Worm (Caenorhabditis elegans): ENCODE measurements around the gene dur-1.

Gene dur-1

ce11 chrIV:9924419-9924818 is 3.6 kb downstream of the dur-1 start:
- TF ChIP-seq unc-62 (GFP tag; optimal IDR thresholded peaks at IDR 0.05 in 1 of 2) (peak in 1 of 2 experiments; percentile 96), unc-62 (tag; optimal IDR thresholded peaks at IDR 0.05) (no peak), nhr-28 (tag; optimal IDR thresholded peaks at IDR 0.05) (no peak)

DNA sequence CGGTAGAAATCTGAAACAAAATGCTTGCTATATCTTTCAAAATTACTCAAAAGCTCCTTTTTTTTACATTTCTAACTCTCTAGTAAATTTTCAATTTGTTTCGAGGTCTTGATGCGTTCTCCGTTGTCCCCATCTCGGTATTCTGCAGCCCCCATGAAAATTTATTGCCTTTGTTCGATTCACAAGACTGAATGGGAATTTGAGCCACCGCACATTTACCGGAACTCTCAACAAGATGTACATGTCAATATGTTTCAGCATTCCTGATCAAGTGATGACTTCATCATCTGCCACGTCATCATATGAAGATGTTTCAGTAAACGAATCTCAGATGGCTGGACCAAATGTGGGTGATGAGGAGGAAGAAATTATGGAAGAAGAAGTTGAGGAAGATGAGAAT is 7.6 kb downstream of the dur-1 start:
- TF ChIP-seq dve-1 (tag; optimal IDR thresholded peaks at IDR 0.05; ENCODE audit: insufficient read depth): no peak
- no peak for TF ChIP-seq mxl-2 (GFP tag; conservative IDR thresholded peaks at IDR 0.05)
- no peak for TF ChIP-seq zip-2 (tag; optimal IDR thresholded peaks at IDR 0.05)
- peak in 1 of 2 experiments; percentile 82 for TF ChIP-seq unc-62 (GFP tag; optimal IDR thresholded peaks at IDR 0.05 in 1 of 2)
- TF ChIP-seq unc-62 (tag; optimal IDR thresholded peaks at IDR 0.05): no peak
- TF ChIP-seq aha-1 (tag): peak; percentile 94

- peak; percentile 46 for TF ChIP-seq mxl-3 (GFP tag; optimal IDR thresholded peaks at IDR 0.05)
- no peak for TF ChIP-seq ceh-62 (tag; optimal IDR thresholded peaks at IDR 0.05)
- TF ChIP-seq nhr-28 (tag; optimal IDR thresholded peaks at IDR 0.05): peak; percentile 1
- TF ChIP-seq snpc-4 (tag; optimal IDR thresholded peaks at IDR 0.05): no peak
- TF ChIP-seq mdl-1 (tag; optimal IDR thresholded peaks at IDR 0.05): peak in 1 of 2 experiments; percentile 7
- no peak for TF ChIP-seq unc-130 (GFP tag; optimal IDR thresholded peaks at IDR 0.05)
- TF ChIP-seq lin-15B (tag; optimal IDR thresholded peaks at IDR 0.05): no peak
- no peak for TF ChIP-seq zag-1 (tag; optimal IDR thresholded peaks at IDR 0.05)
- no peak for TF ChIP-seq tra-1 (GFP tag; IDR thresholded peaks at IDR 0.05)
- peak; percentile 37 for TF ChIP-seq hlh-11 (tag; optimal IDR thresholded peaks at IDR 0.05)
These were observed 10.0 kb downstream of the dur-1 start for ce11 chrIV:9918021-9918420.

- TF ChIP-seq hlh-11 (tag; optimal IDR thresholded peaks at IDR 0.05): no peak
These were observed 11.8 kb downstream of the dur-1 start, which contains the start of gene bed-3 for ce11 chrIV:9916224-9916623. Gene bed-3 (plus strand): TSS chrIV:9916524.

DNA sequence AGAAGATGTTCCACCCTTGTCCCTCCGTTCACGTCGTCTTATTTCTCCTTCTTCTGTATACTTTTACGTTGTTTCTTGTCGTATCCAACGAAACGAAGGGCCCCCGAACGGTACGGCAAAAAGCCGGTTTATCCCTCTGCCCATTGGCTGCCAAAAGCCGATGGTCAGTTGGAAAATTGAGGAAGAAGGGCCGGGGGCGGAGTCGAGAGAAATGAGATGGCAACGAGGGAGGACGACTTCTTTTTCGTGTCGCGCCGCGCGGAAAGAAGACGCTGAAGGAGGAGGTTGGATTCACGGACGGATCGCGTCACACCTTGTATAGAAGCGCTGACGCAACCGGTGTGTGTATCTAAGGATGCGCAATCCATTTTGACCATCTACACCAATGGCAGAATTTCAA is 12.9 kb downstream of the dur-1 start:
- TF ChIP-seq ztf-7 (tag; optimal IDR thresholded peaks at IDR 0.05) (no peak), set-16 (GFP tag; IDR thresholded peaks at IDR 0.05) (peak; percentile 66; the same call in 1 of the 2 replicates), egl-43 (GFP tag; IDR thresholded peaks at IDR 0.05) (0 out of 2 replicates have a peak, but pooled peaks have one; percentile 10), aha-1 (tag) (peak; percentile 40), hlh-11 (tag; optimal IDR thresholded peaks at IDR 0.05) (peak; percentile 18), spr-1 (tag; optimal IDR thresholded peaks at IDR 0.05) (no peak), unc-62 (GFP tag; optimal IDR thresholded peaks at IDR 0.05 in 1 of 2) (peak in 1 of 2 experiments; percentile 46), unc-62 (tag; optimal IDR thresholded peaks at IDR 0.05) (no peak), rbr-2 (tag; optimal IDR thresholded peaks at IDR 0.05) (no peak), jun-1 (tag; optimal IDR thresholded peaks at IDR 0.05) (no peak)

- TF ChIP-seq ces-1 (GFP tag; optimal IDR thresholded peaks at IDR 0.05): no peak
- TF ChIP-seq nhr-10 (tag; optimal IDR thresholded peaks at IDR 0.05): no peak
- TF ChIP-seq T26A8.4 (GFP tag; IDR thresholded peaks at IDR 0.05): 0 out of 2 replicates have a peak, but pooled peaks have one; percentile 35
- no peak for TF ChIP-seq hmg-1.1 (GFP tag; IDR thresholded peaks at IDR 0.05)
- TF ChIP-seq dmd-6 (GFP tag; IDR thresholded peaks at IDR 0.05): no peak
- TF ChIP-seq mdl-1 (tag; optimal IDR thresholded peaks at IDR 0.05): peak in 1 of 2 experiments; percentile 12
- TF ChIP-seq unc-130 (GFP tag; optimal IDR thresholded peaks at IDR 0.05): no peak
- TF ChIP-seq hlh-11 (tag; optimal IDR thresholded peaks at IDR 0.05): peak; percentile 58
- TF ChIP-seq spr-1 (tag; optimal IDR thresholded peaks at IDR 0.05): peak; percentile 36
- TF ChIP-seq Y105C5A.15 (GFP tag; IDR thresholded peaks at IDR 0.05): no peak
- TF ChIP-seq F26F4.8 (GFP tag; conservative IDR thresholded peaks at IDR 0.05): no peak
- no peak for TF ChIP-seq nhr-76 (tag; optimal IDR thresholded peaks at IDR 0.05)
- TF ChIP-seq aha-1 (tag): peak; percentile 21
- TF ChIP-seq mxl-3 (GFP tag; optimal IDR thresholded peaks at IDR 0.05): peak; percentile 54
- TF ChIP-seq nhr-48 (tag; optimal IDR thresholded peaks at IDR 0.05): peak; percentile 19
These were observed 15.0 kb downstream of the dur-1 start for ce11 chrIV:9913064-9913463.
